Worm (Caenorhabditis elegans) whole organism, late embryonic: ENCODE data around the gene C25D7.15.

Source experiments
- ceh-6 ChIP-seq: fragments of 200-800 bp; sonication (Bioruptor generic); optimal IDR thresholded peaks from 2 replicates; lab custom pipeline; 2018; ENCODE audit warnings: mild to moderate bottlenecking, missing genetic modification characterization, missing compliant biosample characterization
- elt-2 ChIP-seq: sonication (generic microtip); optimal IDR thresholded peaks from 2 replicates; lab custom pipeline; 2016; ENCODE audit warnings: missing genetic modification reagents, missing genetic modification characterization, missing compliant biosample characterization
- hlh-13 ChIP-seq: fragments of 200-800 bp; sonication (Bioruptor generic); optimal IDR thresholded peaks from 2 replicates; lab custom pipeline; 2018; ENCODE audit warnings: mild to moderate bottlenecking, missing genetic modification characterization, missing compliant biosample characterization
- tbx-7 ChIP-seq: sonication (generic microtip); optimal IDR thresholded peaks from 2 replicates; lab custom pipeline; 2016; ENCODE audit warnings: missing genotype, missing genetic modification characterization, missing compliant biosample characterization

DNA sequence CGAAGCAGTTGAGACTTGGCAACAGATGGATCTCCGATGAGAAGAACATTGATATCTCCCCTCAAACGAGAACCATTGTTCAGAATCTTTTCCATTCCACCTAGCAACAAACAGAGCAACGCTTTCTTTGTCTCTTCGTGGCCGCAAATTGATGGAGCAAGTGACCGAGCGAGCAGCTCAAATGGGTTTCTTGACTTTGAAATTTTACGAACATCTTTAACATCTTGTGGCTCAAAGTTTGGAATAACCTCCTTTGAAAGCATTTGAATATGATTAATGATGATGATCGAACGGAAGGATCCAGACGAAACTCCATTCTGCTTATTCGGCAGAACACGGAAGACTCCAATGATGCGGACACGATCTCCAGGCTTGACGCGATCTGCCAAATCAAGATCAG, 1.2 kb upstream of the C25D7.15 start:
- TF ChIP-seq tbx-7 (tag; lab: Kevin White, UChicago): no peak
- TF ChIP-seq hlh-13 (GFP tag; lab: Kevin White, UChicago): no peak
- TF ChIP-seq ceh-6 (GFP tag; lab: Kevin White, UChicago): no peak
- no peak for TF ChIP-seq elt-2 (tag; lab: Kevin White, UChicago)
